Fruit fly (Drosophila melanogaster): Measurements from ENCODE around the gene wg.

Gene wg

DNA sequence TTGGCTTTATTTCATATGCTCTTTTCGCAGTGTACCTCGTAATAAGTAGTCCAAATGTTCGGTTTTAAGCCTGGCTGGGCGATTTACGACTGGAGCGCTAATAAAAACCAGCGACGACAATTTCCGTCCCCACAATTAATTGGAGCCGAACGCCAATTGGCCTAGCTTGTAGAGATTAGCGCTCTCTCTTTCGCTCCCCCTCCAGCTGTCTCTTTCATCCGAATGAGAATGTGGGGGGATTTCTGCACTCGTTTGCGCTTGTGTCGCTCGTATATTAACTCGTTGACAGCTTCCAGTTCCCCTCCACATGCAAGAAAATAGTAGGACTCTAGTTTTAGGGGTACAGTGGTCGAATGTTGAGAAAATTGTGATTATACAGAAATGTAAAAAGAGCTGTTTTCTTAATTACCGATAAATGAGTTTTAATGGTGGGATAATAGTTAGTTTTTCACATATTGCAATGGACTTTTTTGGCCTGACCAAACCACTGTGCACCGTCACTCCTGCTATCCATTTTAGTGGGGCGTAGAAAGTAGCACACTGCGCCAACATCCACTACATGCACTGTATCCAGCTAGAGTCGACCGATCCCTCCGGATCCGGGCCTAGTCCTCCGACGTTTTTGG lies 6.4 kb downstream of the wg start:
- TF ChIP-seq CG8478 (optimal IDR thresholded peaks at IDR 0.05) (no peak), CTCF (optimal IDR thresholded peaks at IDR 0.05) (no peak)

- TF ChIP-seq CG8478 (optimal IDR thresholded peaks at IDR 0.05) (no peak), CTCF (optimal IDR thresholded peaks at IDR 0.05) (peak in 1 of 2 experiments; percentile 52)
These were observed 8.6 kb downstream of the wg start for dm6 chr2L:7315523-7315922.

DNA sequence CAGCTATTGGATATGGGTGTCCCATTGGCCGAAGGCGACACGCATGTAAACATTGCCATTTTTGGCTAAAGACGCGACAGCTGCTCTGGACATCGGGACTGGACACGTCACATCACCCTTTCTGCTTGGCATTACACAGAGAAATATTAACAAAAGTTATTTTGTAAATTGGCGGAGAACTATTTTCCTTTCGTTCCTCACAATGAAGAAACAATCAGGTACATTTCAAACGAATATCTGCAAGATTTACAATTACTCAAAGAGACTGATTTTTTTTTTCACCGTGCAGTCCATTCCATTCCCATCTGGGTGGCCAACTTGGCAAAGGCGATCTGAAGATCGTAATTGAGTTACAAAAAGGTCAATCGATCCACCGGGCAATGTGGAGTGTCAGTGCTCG lies 12.4 kb downstream of the wg start:
- TF ChIP-seq CTCF (optimal IDR thresholded peaks at IDR 0.05) (no peak), CG8478 (optimal IDR thresholded peaks at IDR 0.05) (no peak)

DNA sequence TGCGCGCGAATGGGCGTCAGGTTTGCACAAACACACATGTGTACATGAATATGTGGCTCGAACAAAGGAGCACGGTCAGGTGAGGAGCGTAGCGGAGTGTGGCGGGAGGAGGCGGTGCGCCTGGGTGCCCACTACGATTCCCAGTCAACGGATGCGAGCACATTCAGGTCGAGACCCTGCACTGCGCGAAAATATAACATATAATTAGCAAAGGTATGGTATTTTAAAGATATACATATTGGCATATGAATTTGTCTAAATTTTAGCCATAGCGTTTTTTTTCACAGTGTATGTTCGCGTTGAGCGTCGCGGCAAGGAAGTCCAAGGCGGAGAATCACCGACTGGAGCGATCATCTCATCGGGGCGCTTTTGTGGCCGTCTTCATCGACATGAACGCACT lies 13.0 kb downstream of the wg start:
- TF ChIP-seq CTCF (optimal IDR thresholded peaks at IDR 0.05) (no peak), CG8478 (optimal IDR thresholded peaks at IDR 0.05) (no peak)

- no peak for TF ChIP-seq CTCF (optimal IDR thresholded peaks at IDR 0.05)
- TF ChIP-seq CG8478 (optimal IDR thresholded peaks at IDR 0.05) = no peak
These were observed 14.2 kb downstream of the wg start for dm6 chr2L:7321110-7321509.

- TF ChIP-seq CTCF (optimal IDR thresholded peaks at IDR 0.05) = no peak
- no peak for TF ChIP-seq CG8478 (optimal IDR thresholded peaks at IDR 0.05)
These were observed 16.0 kb downstream of the wg start for dm6 chr2L:7323005-7323404.

DNA sequence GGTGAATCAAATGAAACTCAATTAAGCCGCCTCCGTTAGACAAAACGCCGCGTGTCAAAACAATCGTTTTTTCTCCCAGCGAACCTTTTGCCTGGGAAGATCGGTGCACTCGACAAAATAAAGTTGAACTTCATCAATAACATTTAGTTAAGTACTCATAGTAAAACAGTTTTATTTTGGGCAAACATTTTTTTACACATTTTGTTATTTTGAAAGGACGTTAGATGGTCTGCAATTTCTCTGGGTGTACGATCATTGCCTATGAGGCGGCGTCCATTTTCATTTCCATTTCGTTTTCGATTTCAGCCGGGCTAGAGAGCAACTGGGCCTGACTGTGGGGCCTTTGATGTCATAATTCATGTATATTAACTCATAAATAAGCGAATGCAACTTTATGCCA lies 19.4 kb downstream of the wg start:
- TF ChIP-seq CTCF (optimal IDR thresholded peaks at IDR 0.05) (no peak), CG8478 (optimal IDR thresholded peaks at IDR 0.05) (no peak)

DNA sequence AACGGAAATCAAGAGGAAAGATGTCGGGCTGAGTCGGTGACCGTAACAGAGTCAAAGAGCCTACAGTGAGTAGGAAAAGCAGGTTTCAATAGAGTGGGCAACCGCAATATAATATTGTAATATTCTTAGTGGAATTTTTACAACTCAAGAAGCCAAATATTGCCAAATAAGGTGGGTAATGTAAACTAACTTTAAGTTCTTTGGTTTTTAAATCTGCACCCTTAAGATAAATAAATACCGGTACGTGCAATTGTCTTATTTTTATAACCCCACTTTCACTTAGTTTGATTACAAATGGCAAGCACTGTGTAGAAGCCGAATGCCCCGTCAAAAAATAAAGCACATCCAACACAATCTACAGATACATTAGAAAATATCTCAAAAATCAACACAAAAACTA lies 25.8 kb downstream of the wg start:
- TF ChIP-seq CTCF (optimal IDR thresholded peaks at IDR 0.05) = no peak
- no peak for TF ChIP-seq CG8478 (optimal IDR thresholded peaks at IDR 0.05)

- TF ChIP-seq CTCF (optimal IDR thresholded peaks at IDR 0.05) = no peak
- TF ChIP-seq CG8478 (optimal IDR thresholded peaks at IDR 0.05) = no peak
These were observed 26.4 kb downstream of the wg start, which contains the start of gene Wnt6 for dm6 chr2L:7333184-7334025. TSS of gene Wnt6 (plus strand) at chr2L:7333714.

dm6 chr2L:7334183-7334582 lies 27.2 kb downstream of the wg start:
- TF ChIP-seq CG8478 (optimal IDR thresholded peaks at IDR 0.05) = no peak
- no peak for TF ChIP-seq CTCF (optimal IDR thresholded peaks at IDR 0.05)

DNA sequence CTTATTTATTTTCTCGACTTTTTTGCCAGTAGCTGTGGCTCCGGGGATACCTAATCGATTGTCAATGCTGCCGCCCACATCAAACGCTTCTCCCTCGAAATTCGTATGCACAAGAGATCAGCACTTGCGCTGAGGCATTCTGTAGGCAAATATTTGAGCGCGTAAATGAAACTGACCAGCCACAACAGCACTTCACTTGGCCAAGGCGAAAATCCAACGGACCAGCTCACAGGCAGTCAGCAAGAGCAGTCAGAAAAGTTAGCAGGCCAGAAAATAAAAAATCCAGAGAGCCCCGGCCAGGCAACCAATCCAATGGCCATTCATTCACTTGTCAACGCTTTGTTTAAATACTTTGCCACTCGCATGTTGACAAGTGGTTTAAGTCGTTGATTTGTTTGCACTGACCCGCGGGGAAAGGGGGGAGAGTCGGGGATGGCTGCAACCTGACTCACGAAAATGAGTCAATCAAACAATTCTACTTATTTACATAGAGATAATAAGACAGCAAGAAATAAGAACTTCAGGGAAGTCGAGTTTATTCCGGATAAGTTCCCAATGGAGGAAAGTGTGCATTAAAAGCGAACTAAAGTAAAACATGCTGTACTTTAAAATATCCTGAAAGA lies 32.5 kb downstream of the wg start:
- TF ChIP-seq CG8478 (optimal IDR thresholded peaks at IDR 0.05) (no peak), CTCF (optimal IDR thresholded peaks at IDR 0.05) (no peak)

dm6 chr2L:7340139-7340538 lies 33.2 kb downstream of the wg start:
- no peak for TF ChIP-seq CTCF (optimal IDR thresholded peaks at IDR 0.05)
- no peak for TF ChIP-seq CG8478 (optimal IDR thresholded peaks at IDR 0.05)

dm6 chr2L:7352775-7353187 lies 45.8 kb downstream of the wg start:
- TF ChIP-seq CTCF (optimal IDR thresholded peaks at IDR 0.05) (peak; percentile 69 to 74), CG8478 (optimal IDR thresholded peaks at IDR 0.05) (no peak)

dm6 chr2L:7358008-7358582 lies 51.1 kb downstream of the wg start:
- TF ChIP-seq CG8478 (optimal IDR thresholded peaks at IDR 0.05) = no peak
- no peak for TF ChIP-seq CTCF (optimal IDR thresholded peaks at IDR 0.05)

dm6 chr2L:7358788-7359187 lies 51.8 kb downstream of the wg start:
- TF ChIP-seq CG8478 (optimal IDR thresholded peaks at IDR 0.05) (no peak), CTCF (optimal IDR thresholded peaks at IDR 0.05) (no peak)
